Worm (Caenorhabditis elegans): Measurements from ENCODE around the gene H01M10.1.

Gene H01M10.1

ce11 chrX:2531276-2531675 lies 49.1 kb downstream of the H01M10.1 start:
- TF ChIP-seq him-1 (tag; optimal IDR thresholded peaks at IDR 0.05), result no peak
- TF ChIP-seq dao-5 (tag; optimal IDR thresholded peaks at IDR 0.05), result peak; percentile 42
- peak; percentile 19 for TF ChIP-seq W03F9.2 (tag; optimal IDR thresholded peaks at IDR 0.05)
